Fruit fly (Drosophila melanogaster): ENCODE measurements around the gene Cpr11A.

DNA sequence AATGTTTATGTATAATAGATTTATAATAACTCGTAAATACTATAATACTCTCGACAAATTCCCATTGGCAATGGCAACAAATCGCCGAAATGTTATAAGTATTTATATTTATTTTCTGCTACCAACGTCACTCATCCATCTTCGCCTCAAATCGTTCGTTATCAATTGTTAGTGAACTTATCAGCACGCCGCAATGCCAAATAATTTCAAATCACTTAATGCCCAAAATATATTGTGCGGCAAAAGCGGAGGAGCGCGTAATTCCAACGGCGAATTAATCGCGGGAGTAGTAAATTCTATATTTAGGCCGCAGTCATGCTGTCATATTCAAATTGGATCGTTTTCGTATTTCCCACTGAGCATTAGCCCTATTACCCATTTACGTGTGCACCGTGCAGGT is 17.6 kb upstream of the Cpr11A start:
- TF ChIP-seq CG8301 (tag; optimal IDR thresholded peaks at IDR 0.05) = no peak
- TF ChIP-seq Snoo (tag; optimal IDR thresholded peaks at IDR 0.05) = no peak
- no peak for TF ChIP-seq CG32121 (GFP tag; IDR thresholded peaks at IDR 0.05)
- no peak for TF ChIP-seq EcR (GFP tag; optimal IDR thresholded peaks at IDR 0.05)
- no peak for TF ChIP-seq D1 (tag; optimal IDR thresholded peaks at IDR 0.05)
- TF ChIP-seq CG17806 (tag; optimal IDR thresholded peaks at IDR 0.05) = no peak
- no peak for TF ChIP-seq fd96Ca (GFP tag; IDR thresholded peaks at IDR 0.05)
- no peak for TF ChIP-seq gl (tag; optimal IDR thresholded peaks at IDR 0.05)
- no peak for TF ChIP-seq Pif1A (GFP tag; optimal IDR thresholded peaks at IDR 0.05)
- no peak for TF ChIP-seq CG9948 (tag; optimal IDR thresholded peaks at IDR 0.05)
- no peak for TF ChIP-seq CG34367 (tag; optimal IDR thresholded peaks at IDR 0.05)
- TF ChIP-seq CG15710 (tag; optimal IDR thresholded peaks at IDR 0.05) = no peak

Measured in whole organism, pupa.